Worm (Caenorhabditis elegans) whole organism, young adult: ENCODE measurements around the gene polh-1.

Experiments used
- B0261.1 ChIP-seq: sonication (generic microtip); optimal IDR thresholded peaks from 2 replicates; lab custom pipeline; 2016; ENCODE audit warnings: mild to moderate bottlenecking, missing genetic modification characterization, moderate library complexity, missing compliant biosample characterization
- B0336.3 ChIP-seq: fragments of 200-800 bp; sonication (Bioruptor generic); IDR thresholded peaks from 2 replicates; pipeline ENCODE4 v1.3.6; 2022; ENCODE audit warnings: missing genetic modification characterization, missing compliant biosample characterization
- F33H1.4 ChIP-seq: fragments of 200-800 bp; sonication (Bioruptor generic); IDR thresholded peaks from 2 replicates; pipeline ENCODE4 v1.3.6; 2022; ENCODE audit warnings: missing genetic modification reagents, missing genetic modification characterization, missing compliant biosample characterization
- F37B4.10 ChIP-seq: fragments of 200-800 bp; sonication (Bioruptor generic); IDR thresholded peaks from 2 replicates; pipeline ENCODE4 v1.3.6; 2022; ENCODE audit warnings: missing genetic modification characterization, missing compliant biosample characterization
- F49E8.2 ChIP-seq: sonication (generic microtip); optimal IDR thresholded peaks from 3 replicates; lab custom pipeline; 2017; ENCODE audit warnings: missing genetic modification characterization, mild to moderate bottlenecking, missing compliant biosample characterization, antibody characterized with exemption, moderate library complexity; ENCODE audit not compliant: insufficient read depth
- F52B5.7 ChIP-seq: sonication (generic microtip); optimal IDR thresholded peaks from 2 replicates; lab custom pipeline; 2016; ENCODE audit warnings: mild to moderate bottlenecking, missing genetic modification characterization, missing compliant biosample characterization
- F57A8.1 ChIP-seq: fragments of 200-800 bp; sonication (Bioruptor generic); optimal IDR thresholded peaks from 2 replicates; lab custom pipeline; 2018; ENCODE audit warnings: mild to moderate bottlenecking, missing genetic modification characterization, moderate library complexity, missing compliant biosample characterization
- K11D2.4 ChIP-seq: fragments of 200-800 bp; sonication (Bioruptor generic); IDR thresholded peaks from 2 replicates; pipeline ENCODE4 v1.3.6; 2022; ENCODE audit warnings: missing genetic modification reagents, missing genetic modification characterization, missing compliant biosample characterization
- T07F8.4 ChIP-seq: sonication (generic microtip); optimal IDR thresholded peaks from 2 replicates; lab custom pipeline; 2016; ENCODE audit warnings: mild to moderate bottlenecking, missing genetic modification characterization, moderate library complexity, missing compliant biosample characterization
- T26A5.8 ChIP-seq: sonication (generic microtip); optimal IDR thresholded peaks from 2 replicates; lab custom pipeline; 2016; ENCODE audit warnings: missing genetic modification characterization, missing compliant biosample characterization
- Y53F4B.3 ChIP-seq: fragments of 200-800 bp; sonication (Bioruptor generic); IDR thresholded peaks from 2 replicates; pipeline ENCODE4 v1.3.6; 2022; ENCODE audit warnings: missing genetic modification reagents, missing genetic modification characterization, missing compliant biosample characterization
- Y53G8AR.9 ChIP-seq: fragments of 200-800 bp; sonication (Bioruptor generic); conservative IDR thresholded peaks from 2 replicates; pipeline ENCODE4 v1.3.6; 2022; ENCODE audit warnings: missing genetic modification reagents, missing genetic modification characterization, missing compliant biosample characterization
- Y79H2A.3 ChIP-seq: fragments of 200-800 bp; sonication (Bioruptor generic); conservative IDR thresholded peaks from 2 replicates; pipeline ENCODE4 v1.3.6; 2022; ENCODE audit warnings: missing genetic modification reagents, missing genetic modification characterization, missing compliant biosample characterization
- atf-7 ChIP-seq: sonication (generic microtip); optimal IDR thresholded peaks from 2 replicates; lab custom pipeline; 2017; ENCODE audit warnings: mild to moderate bottlenecking, missing genetic modification characterization, missing compliant biosample characterization
- attf-5 ChIP-seq: fragments of 200-800 bp; sonication (Bioruptor generic); optimal IDR thresholded peaks from 2 replicates; lab custom pipeline; 2018; ENCODE audit warnings: mild to moderate bottlenecking, missing genetic modification characterization, missing compliant biosample characterization
- bed-2 ChIP-seq: fragments of 200-800 bp; sonication (Bioruptor generic); IDR thresholded peaks from 2 replicates; pipeline ENCODE4 v1.3.6; 2022; ENCODE audit warnings: missing genetic modification reagents, missing genetic modification characterization, missing compliant biosample characterization
- ccch-3 ChIP-seq: fragments of 200-800 bp; sonication (Bioruptor generic); optimal IDR thresholded peaks from 2 replicates; lab custom pipeline; 2018; ENCODE audit warnings: mild to moderate bottlenecking, missing genetic modification characterization, missing compliant biosample characterization
- cebp-2 ChIP-seq: fragments of 200-800 bp; sonication (Bioruptor generic); IDR thresholded peaks from 2 replicates; pipeline ENCODE4 v1.3.6; 2022; ENCODE audit warnings: missing genetic modification characterization, missing compliant biosample characterization
- ceh-27 ChIP-seq: fragments of 200-800 bp; sonication (Bioruptor generic); optimal IDR thresholded peaks from 2 replicates; lab custom pipeline; 2018; ENCODE audit warnings: mild to moderate bottlenecking, missing genetic modification characterization, moderate library complexity, missing compliant biosample characterization
- dpff-1 ChIP-seq: sonication (generic microtip); optimal IDR thresholded peaks from 2 replicates; lab custom pipeline; 2017; ENCODE audit warnings: mild to moderate bottlenecking, missing genetic modification characterization, missing compliant biosample characterization
- egrh-3 ChIP-seq: fragments of 200-800 bp; sonication (Bioruptor generic); IDR thresholded peaks from 2 replicates; pipeline ENCODE4 v1.3.6; 2022; ENCODE audit warnings: missing genetic modification reagents, missing genetic modification characterization, missing compliant biosample characterization
- him-1 ChIP-seq: sonication (generic microtip); optimal IDR thresholded peaks from 2 replicates; lab custom pipeline; 2016; ENCODE audit warnings: missing genotype, missing genetic modification reagents, missing genetic modification characterization, missing compliant biosample characterization
- lag-1 ChIP-seq: fragments of 200-800 bp; sonication (Bioruptor generic); IDR thresholded peaks from 2 replicates; pipeline ENCODE4 v1.3.6; 2022; ENCODE audit warnings: missing genetic modification reagents, missing genetic modification characterization, missing compliant biosample characterization
- let-526 ChIP-seq: fragments of 200-800 bp; sonication (Bioruptor generic); IDR thresholded peaks from 2 replicates; pipeline ENCODE4 v1.3.6; 2022; ENCODE audit warnings: missing genetic modification reagents, missing genetic modification characterization, missing compliant biosample characterization
- let-607 ChIP-seq, 2 experiments: fragments of 200-800 bp in 1 of 2; sonication (Bioruptor generic) in 1 of 2; sonication (generic microtip) in 1 of 2; optimal IDR thresholded peaks; 2 replicates each; lab custom pipeline; 2016 to 2018; ENCODE audit warnings: mild to moderate bottlenecking in 2 of 2, missing compliant biosample characterization in 2 of 2, missing genetic modification characterization in 2 of 2, moderate library complexity in 2 of 2, missing genotype in 1 of 2
- lin-26 ChIP-seq: fragments of 200-800 bp; sonication (Bioruptor generic); IDR thresholded peaks from 2 replicates; pipeline ENCODE4 v1.3.6; 2022; ENCODE audit warnings: missing genetic modification reagents, missing genetic modification characterization, missing compliant biosample characterization
- lin-40 ChIP-seq: sonication (generic microtip); optimal IDR thresholded peaks from 2 replicates; lab custom pipeline; 2016; ENCODE audit warnings: missing genetic modification characterization, mild to moderate bottlenecking, missing compliant biosample characterization, missing genotype, missing genetic modification reagents
- lin-54 ChIP-seq: fragments of 200-800 bp; sonication (Bioruptor generic); optimal IDR thresholded peaks from 2 replicates; lab custom pipeline; 2018; ENCODE audit warnings: mild to moderate bottlenecking, missing genetic modification characterization, missing compliant biosample characterization
- lsl-1 ChIP-seq: fragments of 200-800 bp; sonication (Bioruptor generic); optimal IDR thresholded peaks from 2 replicates; lab custom pipeline; 2018; ENCODE audit warnings: mild to moderate bottlenecking, missing genetic modification characterization, moderate library complexity, missing compliant biosample characterization
- madf-3 ChIP-seq: fragments of 200-800 bp; sonication (Bioruptor generic); IDR thresholded peaks from 2 replicates; pipeline ENCODE4 v1.3.6; 2022; ENCODE audit warnings: missing genetic modification reagents, missing genetic modification characterization, missing compliant biosample characterization
- nhr-179 ChIP-seq: sonication (generic microtip); optimal IDR thresholded peaks from 2 replicates; lab custom pipeline; 2016; ENCODE audit warnings: mild to moderate bottlenecking, missing genetic modification characterization, missing compliant biosample characterization
- snpc-1.3 ChIP-seq: sonication (generic microtip); optimal IDR thresholded peaks from 2 replicates; lab custom pipeline; 2017; ENCODE audit warnings: missing genetic modification characterization, mild to moderate bottlenecking, missing compliant biosample characterization, antibody characterized with exemption, moderate library complexity, missing genotype, missing genetic modification reagents; ENCODE audit not compliant: insufficient read depth
- snpc-4 ChIP-seq, 5 experiments: fragments of 150-350 bp in 1 of 5; sonication (generic microtip) in 4 of 5; optimal IDR thresholded peaks; 2 replicates each; lab custom pipeline; 2014 to 2018; ENCODE audit warnings: missing genetic modification characterization in 5 of 5, missing biosample characterization in 3 of 5, antibody characterized with exemption in 2 of 5, mild to moderate bottlenecking in 2 of 5, missing compliant biosample characterization in 2 of 5, missing genotype in 2 of 5, moderate library complexity in 2 of 5, missing genetic modification reagents in 1 of 5
- sptf-2 ChIP-seq: fragments of 200-800 bp; sonication (Bioruptor generic); optimal IDR thresholded peaks from 2 replicates; lab custom pipeline; 2018; ENCODE audit warnings: mild to moderate bottlenecking, missing genetic modification characterization, missing compliant biosample characterization
- tbp1 ChIP-seq: fragments of 200-800 bp; sonication (Bioruptor generic); optimal IDR thresholded peaks from 2 replicates; lab custom pipeline; 2018; ENCODE audit warnings: mild to moderate bottlenecking, missing genetic modification characterization, missing compliant biosample characterization
- zfh-2 ChIP-seq: fragments of 200-800 bp; sonication (Bioruptor generic); conservative IDR thresholded peaks from 2 replicates; pipeline ENCODE4 v1.3.6; 2022; ENCODE audit warnings: missing genetic modification reagents, missing genetic modification characterization, missing compliant biosample characterization
- ztf-18 ChIP-seq: sonication (generic microtip); optimal IDR thresholded peaks from 2 replicates; lab custom pipeline; 2016; ENCODE audit warnings: missing genotype, mild to moderate bottlenecking, missing genetic modification characterization, missing compliant biosample characterization
- ztf-25 ChIP-seq: fragments of 200-800 bp; sonication (Bioruptor generic); IDR thresholded peaks from 2 replicates; pipeline ENCODE4 v1.3.6; 2022; ENCODE audit warnings: missing genetic modification reagents, missing genetic modification characterization, missing compliant biosample characterization

Gene polh-1

ce11 chrIII:1949362-1949761, 707 bp downstream of the polh-1 start:
- peak; percentile 10 for TF ChIP-seq lin-54 (GFP tag; lab: Kevin White, UChicago)
- TF ChIP-seq madf-3 (GFP tag; lab: Robert Waterston, UW): peak; percentile 89
- no peak for TF ChIP-seq F49E8.2 (tag; lab: Kevin White, UChicago)

- TF ChIP-seq cebp-2 (GFP tag; lab: Robert Waterston, UW): no peak
- TF ChIP-seq egrh-3 (GFP tag; lab: Robert Waterston, UW): no peak
- TF ChIP-seq zfh-2 (GFP tag; lab: Robert Waterston, UW): 0 out of 2 replicates have a peak, but pooled peaks have one; percentile 16
- TF ChIP-seq F57A8.1 (GFP tag; lab: Kevin White, UChicago): no peak
- no peak for TF ChIP-seq nhr-179 (tag; lab: Kevin White, UChicago)
- no peak for TF ChIP-seq tbp1 (GFP tag; lab: Kevin White, UChicago)
- no peak for TF ChIP-seq Y53F4B.3 (GFP tag; lab: Robert Waterston, UW)
- TF ChIP-seq snpc-4 (GFP tag; optimal IDR thresholded peaks at IDR 0.05; lab: Kevin White, UChicago): no peak
- TF ChIP-seq snpc-4 (tag; optimal IDR thresholded peaks at IDR 0.05; lab: Kevin White, UChicago): no peak
Measured at ce11 chrIII:1947851-1948250, 2.2 kb downstream of the polh-1 start.

- TF ChIP-seq B0336.3 (no peak), Y79H2A.3 (GFP tag; lab: Robert Waterston, UW) (no peak)
Measured at ce11 chrIII:1943488-1943887, 6.6 kb downstream of the polh-1 start, which contains the start of gene F53A3.1. Gene F53A3.1 (minus strand): TSS chrIII:1943637.

- no peak for TF ChIP-seq lin-54 (GFP tag; lab: Kevin White, UChicago)
- no peak for TF ChIP-seq Y79H2A.3 (GFP tag; lab: Robert Waterston, UW)
- peak; percentile 26 for TF ChIP-seq lsl-1
- TF ChIP-seq him-1: peak; percentile 85
- no peak for TF ChIP-seq ceh-27 (GFP tag; lab: Kevin White, UChicago)
- no peak for TF ChIP-seq K11D2.4
- no peak for TF ChIP-seq T26A5.8 (tag; lab: Kevin White, UChicago)
- no peak for TF ChIP-seq ccch-3 (GFP tag; lab: Kevin White, UChicago)
- TF ChIP-seq lin-26 (GFP tag; lab: Robert Waterston, UW): no peak
- TF ChIP-seq F33H1.4 (GFP tag; lab: Robert Waterston, UW): no peak
- no peak for TF ChIP-seq T07F8.4
- TF ChIP-seq Y53F4B.3 (GFP tag; lab: Robert Waterston, UW): no peak
- no peak for TF ChIP-seq let-526 (GFP tag; lab: Robert Waterston, UW)
- TF ChIP-seq ztf-18 (tag; lab: Kevin White, UChicago): no peak
Measured at ce11 chrIII:1939625-1939988, 10.5 kb downstream of the polh-1 start.

ce11 chrIII:1938712-1939624, 11.1 kb downstream of the polh-1 start:
- TF ChIP-seq F52B5.7 (tag; lab: Kevin White, UChicago) (no peak), F37B4.10 (GFP tag; lab: Robert Waterston, UW) (0 out of 2 replicates have a peak, but pooled peaks have one; percentile 16), ztf-25 (GFP tag; lab: Robert Waterston, UW) (no peak), lin-40 (tag; lab: Kevin White, UChicago) (no peak), bed-2 (GFP tag; lab: Robert Waterston, UW) (peak; percentile 66; the same call in 1 of the 2 replicates), sptf-2 (GFP tag; lab: Kevin White, UChicago) (no peak), Y53G8AR.9 (no peak), lag-1 (no peak), cebp-2 (GFP tag; lab: Robert Waterston, UW) (0 out of 2 replicates have a peak, but pooled peaks have one; percentile 67), let-607 (tag; optimal IDR thresholded peaks at IDR 0.05; lab: Kevin White, UChicago) (no peak), snpc-1.3 (tag; lab: Kevin White, UChicago) (no peak), egrh-3 (GFP tag; lab: Robert Waterston, UW) (peak; percentile 89), B0261.1 (tag; lab: Kevin White, UChicago) (no peak), attf-5 (GFP tag; lab: Kevin White, UChicago) (peak; percentile 6), atf-7 (tag; lab: Kevin White, UChicago) (no peak), dpff-1 (tag; lab: Kevin White, UChicago) (no peak), zfh-2 (GFP tag; lab: Robert Waterston, UW) (peak; percentile 95)
- TF ChIP-seq, all 124 proteins: peak for 6
